Worm (Caenorhabditis elegans) whole organism, young adult: Measurements from ENCODE around the gene ZK686.2.

Experiments used
- ceh-40 ChIP-seq: fragments of 200-800 bp; sonication (Bioruptor generic); IDR thresholded peaks from 2 replicates; pipeline ENCODE4 v1.3.6; 2022; ENCODE audit warnings: missing genetic modification characterization, missing compliant biosample characterization
- madf-10 ChIP-seq: sonication (generic microtip); optimal IDR thresholded peaks from 2 replicates; lab custom pipeline; 2016; ENCODE audit warnings: mild to moderate bottlenecking, missing genetic modification characterization, missing compliant biosample characterization
- mxl-1 ChIP-seq: sonication (generic microtip); optimal IDR thresholded peaks from 2 replicates; lab custom pipeline; 2016; ENCODE audit warnings: missing genetic modification characterization, missing compliant biosample characterization
- snpc-4 ChIP-seq, 5 experiments: fragments of 150-350 bp in 1 of 5; sonication (generic microtip) in 4 of 5; optimal IDR thresholded peaks; 2 replicates each; lab custom pipeline; 2014 to 2018; ENCODE audit warnings: missing genetic modification characterization in 5 of 5, missing biosample characterization in 3 of 5, antibody characterized with exemption in 2 of 5, mild to moderate bottlenecking in 2 of 5, missing compliant biosample characterization in 2 of 5, missing genotype in 2 of 5, moderate library complexity in 2 of 5, missing genetic modification reagents in 1 of 5
- unc-130 ChIP-seq: sonication (generic microtip); optimal IDR thresholded peaks from 2 replicates; lab custom pipeline; 2016; ENCODE audit warnings: missing genetic modification reagents, missing genetic modification characterization, missing compliant biosample characterization

ce11 chrIII:7763503-7763902, 2.3 kb downstream of the ZK686.2 start, which contains the start of gene mtx-2:
- TF ChIP-seq madf-10 (no peak), ceh-40 (GFP tag; lab: Robert Waterston, UW) (no peak), snpc-4 (GFP tag; optimal IDR thresholded peaks at IDR 0.05; lab: Kevin White, UChicago) (no peak), snpc-4 (tag; optimal IDR thresholded peaks at IDR 0.05; lab: Kevin White, UChicago) (no peak), mxl-1 (no peak), unc-130 (GFP tag; lab: Kevin White, UChicago) (no peak)
